Fruit fly (Drosophila melanogaster): ENCODE data around the gene bowl.

The bowl gene

DNA sequence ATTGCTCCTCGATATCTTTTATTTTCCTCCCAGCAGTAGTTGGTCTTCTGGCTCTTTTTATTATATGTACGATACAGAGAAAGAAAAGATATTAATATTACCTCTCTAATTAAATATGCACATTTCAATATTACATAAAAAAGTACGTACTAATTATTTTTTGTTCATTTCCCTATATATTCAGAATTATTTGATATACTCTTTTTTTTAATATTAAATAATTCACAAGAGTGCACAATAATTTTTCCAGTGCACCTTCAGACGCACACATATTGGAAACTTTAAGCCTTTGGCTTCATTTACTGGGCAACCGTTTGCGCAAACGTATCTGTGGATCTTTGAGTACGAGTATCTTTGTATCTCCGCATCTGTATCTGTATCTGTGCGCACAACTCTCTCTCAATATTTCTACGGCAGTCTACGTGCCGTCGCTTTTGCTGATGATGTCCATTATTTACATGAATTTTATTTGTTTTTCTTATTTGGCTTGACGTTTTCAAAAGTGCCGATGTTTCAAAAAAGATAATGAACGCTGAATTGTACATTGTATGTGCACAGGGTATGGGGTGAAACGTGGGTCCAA lies 5.2 kb downstream of the bowl start (continued):
- TF ChIP-seq Smox (GFP tag; optimal IDR thresholded peaks at IDR 0.05) (peak; percentile 81), CG7368 (GFP tag; optimal IDR thresholded peaks at IDR 0.05) (peak; percentile 47), Gug (GFP tag; IDR thresholded peaks at IDR 0.05) (peak; percentile 89), CG11902 (GFP tag; optimal IDR thresholded peaks at IDR 0.05) (peak; percentile 50), CG15336 (GFP tag; IDR thresholded peaks at IDR 0.05) (peak; percentile 94), spab (GFP tag; optimal IDR thresholded peaks at IDR 0.05) (peak; percentile 83), Blimp-1 (GFP tag; optimal IDR thresholded peaks at IDR 0.05) (peak; percentile 70), CG6792 (GFP tag; optimal IDR thresholded peaks at IDR 0.05) (peak; percentile 87), CG8632 (GFP tag; optimal IDR thresholded peaks at IDR 0.05) (peak; percentile 90), Lpt (GFP tag; optimal IDR thresholded peaks at IDR 0.05) (peak; percentile 84), CG3919 (GFP tag; optimal IDR thresholded peaks at IDR 0.05) (peak; percentile 88), eg (GFP tag; IDR thresholded peaks at IDR 0.05) (peak; percentile 91), Hr38 (GFP tag; optimal IDR thresholded peaks at IDR 0.05) (no peak), fd59A (GFP tag; optimal IDR thresholded peaks at IDR 0.05) (peak; percentile 75), CG11762 (GFP tag; optimal IDR thresholded peaks at IDR 0.05; ENCODE audit: insufficient read depth) (peak; percentile 82), Eip75B (GFP tag; optimal IDR thresholded peaks at IDR 0.05) (peak; percentile 73), CG6854 (GFP tag; optimal IDR thresholded peaks at IDR 0.05) (peak; percentile 69), Hr4 (GFP tag; optimal IDR thresholded peaks at IDR 0.05) (peak; percentile 78), CG31627 (GFP tag; optimal IDR thresholded peaks at IDR 0.05) (peak; percentile 45), lz (GFP tag; optimal IDR thresholded peaks at IDR 0.05) (peak; percentile 67), dac (GFP tag; optimal IDR thresholded peaks at IDR 0.05) (peak; percentile 69), fd85E (GFP tag; optimal IDR thresholded peaks at IDR 0.05) (no peak), CG8319 (GFP tag; optimal IDR thresholded peaks at IDR 0.05) (peak; percentile 57), fkh (GFP tag; optimal IDR thresholded peaks at IDR 0.05) (peak; percentile 83), Hr39 (GFP tag; optimal IDR thresholded peaks at IDR 0.05) (peak; percentile 13)

DNA sequence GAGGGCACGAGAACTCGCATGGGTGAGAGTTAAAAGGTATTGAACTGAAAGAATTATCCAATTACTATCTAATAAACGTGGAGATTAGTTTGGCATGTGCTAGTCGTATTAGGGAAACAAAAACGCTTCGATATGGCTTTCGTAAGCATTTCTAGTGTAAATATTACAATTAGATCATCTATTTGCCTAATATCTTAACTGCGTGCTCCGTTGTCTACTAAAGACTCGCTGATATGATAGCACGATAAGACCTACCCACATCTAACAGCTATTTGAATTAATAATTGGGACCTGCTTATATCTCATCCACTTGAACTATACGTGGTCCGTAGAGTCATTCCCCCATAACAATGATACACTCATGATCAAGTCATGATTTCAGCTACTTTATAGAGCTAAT lies 6.0 kb downstream of the bowl start:
- TF ChIP-seq eg (GFP tag; IDR thresholded peaks at IDR 0.05): no peak
- no peak for TF ChIP-seq CG10669 (GFP tag; optimal IDR thresholded peaks at IDR 0.05)
- no peak for TF ChIP-seq CG31627 (GFP tag; optimal IDR thresholded peaks at IDR 0.05)
- no peak for TF ChIP-seq spab (GFP tag; optimal IDR thresholded peaks at IDR 0.05)
- no peak for TF ChIP-seq CG6276 (GFP tag; optimal IDR thresholded peaks at IDR 0.05)
- TF ChIP-seq Hr39 (GFP tag; optimal IDR thresholded peaks at IDR 0.05): no peak

DNA sequence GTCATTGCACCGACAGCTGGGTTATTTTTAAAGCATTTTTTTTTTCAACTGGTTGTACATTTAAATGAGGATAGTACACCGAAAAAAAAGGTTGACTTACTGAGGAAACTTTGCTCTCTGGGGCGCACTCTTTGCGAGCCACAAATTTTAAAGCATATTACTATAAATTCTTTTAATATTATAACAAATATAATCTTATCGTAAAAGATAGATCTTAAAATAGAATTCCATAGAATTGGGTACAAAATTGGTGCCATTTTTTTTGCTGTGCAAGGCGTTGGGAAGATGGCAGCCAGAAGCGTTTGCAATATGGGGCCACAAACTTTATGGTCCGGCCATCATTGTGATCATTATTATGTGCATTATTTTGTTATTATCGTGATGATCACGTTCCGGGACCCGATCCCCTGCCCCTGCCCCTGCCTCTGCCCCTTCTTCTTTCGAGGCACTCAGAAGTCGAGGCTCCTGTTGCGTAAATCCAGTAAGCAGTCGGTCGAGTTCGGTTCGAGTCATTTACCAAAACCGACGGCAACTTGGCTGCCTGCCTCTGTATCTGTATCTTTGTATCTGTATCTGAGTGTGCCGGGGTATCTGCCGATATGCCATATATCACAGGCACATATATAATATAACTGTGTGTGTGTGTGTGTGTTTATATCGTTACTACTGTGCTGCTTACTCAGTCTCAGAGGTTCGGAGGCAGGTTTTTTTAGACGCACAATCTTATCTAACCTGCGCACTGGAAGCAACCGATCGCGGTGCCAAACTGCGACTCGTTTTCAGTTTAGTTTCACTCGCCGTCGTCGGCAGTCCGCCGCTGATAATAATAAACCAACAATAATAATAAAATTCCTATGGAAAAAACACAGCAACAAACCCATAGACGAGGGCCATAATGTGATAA lies 6.9 kb downstream of the bowl start:
- TF ChIP-seq Sox14 (GFP tag; optimal IDR thresholded peaks at IDR 0.05): peak; percentile 66
- peak; percentile 87 for TF ChIP-seq Sox102F (GFP tag; optimal IDR thresholded peaks at IDR 0.05)
- peak; percentile 86 for TF ChIP-seq CG10631 (GFP tag; optimal IDR thresholded peaks at IDR 0.05)
- peak; percentile 83 for TF ChIP-seq CG3032 (tag; optimal IDR thresholded peaks at IDR 0.05)
- peak; percentile 80 for TF ChIP-seq CG15336 (GFP tag; IDR thresholded peaks at IDR 0.05)
- peak; percentile 87 for TF ChIP-seq OdsH (GFP tag; optimal IDR thresholded peaks at IDR 0.05)
- peak; percentile 83 for TF ChIP-seq CG34406 (GFP tag; optimal IDR thresholded peaks at IDR 0.05)
- peak; percentile 78 for TF ChIP-seq CG4318 (GFP tag; optimal IDR thresholded peaks at IDR 0.05)
- TF ChIP-seq CG8632 (GFP tag; optimal IDR thresholded peaks at IDR 0.05): peak; percentile 75
- peak; percentile 82 for TF ChIP-seq CG10669 (GFP tag; optimal IDR thresholded peaks at IDR 0.05)
- TF ChIP-seq CG32006 (GFP tag; optimal IDR thresholded peaks at IDR 0.05): peak; percentile 88
- peak; percentile 87 for TF ChIP-seq CG3919 (GFP tag; optimal IDR thresholded peaks at IDR 0.05)
- peak; percentile 81 for TF ChIP-seq CG6792 (GFP tag; optimal IDR thresholded peaks at IDR 0.05)
- TF ChIP-seq cyc (GFP tag; optimal IDR thresholded peaks at IDR 0.05): peak; percentile 57
- peak; percentile 85 for TF ChIP-seq acj6 (GFP tag; optimal IDR thresholded peaks at IDR 0.05)
- peak; percentile 84 for TF ChIP-seq CG6163 (GFP tag; IDR thresholded peaks at IDR 0.05)
- TF ChIP-seq dac (GFP tag; optimal IDR thresholded peaks at IDR 0.05): peak; percentile 49
- TF ChIP-seq Eip75B (GFP tag; optimal IDR thresholded peaks at IDR 0.05): peak; percentile 48
- TF ChIP-seq Eip78C (GFP tag): peak; percentile 93
- TF ChIP-seq CG6854 (GFP tag; optimal IDR thresholded peaks at IDR 0.05): peak; percentile 49
- peak; percentile 78 for TF ChIP-seq svp (GFP tag)
- peak; percentile 74 for TF ChIP-seq Met (GFP tag; optimal IDR thresholded peaks at IDR 0.05)
- TF ChIP-seq Gug (GFP tag; IDR thresholded peaks at IDR 0.05): peak; percentile 56
- peak; percentile 79 for TF ChIP-seq spab (GFP tag; optimal IDR thresholded peaks at IDR 0.05)
- TF ChIP-seq Blimp-1 (GFP tag; optimal IDR thresholded peaks at IDR 0.05): peak; percentile 50
- TF ChIP-seq topi (GFP tag; optimal IDR thresholded peaks at IDR 0.05): peak; percentile 79
- TF ChIP-seq Eip93F (GFP tag; optimal IDR thresholded peaks at IDR 0.05): peak; percentile 11
- peak; percentile 64 for TF ChIP-seq Smox (GFP tag; optimal IDR thresholded peaks at IDR 0.05)
- TF ChIP-seq CG16779 (tag; optimal IDR thresholded peaks at IDR 0.05): peak; percentile 38
- peak; percentile 47 for TF ChIP-seq CG8319 (GFP tag; optimal IDR thresholded peaks at IDR 0.05)
- peak; percentile 81 for TF ChIP-seq eg (GFP tag; IDR thresholded peaks at IDR 0.05)
